Fruit fly (Drosophila melanogaster) whole organism, prepupa: ENCODE results near the gene T48.

Experiments used
- CG10631 ChIP-seq: fragments of 200-800 bp; sonication (Bioruptor generic); optimal IDR thresholded peaks from 2 replicates; lab custom pipeline; 2016; ENCODE audit warnings: missing biosample characterization, missing genetic modification characterization
- CG11294 ChIP-seq: fragments of 200-800 bp; sonication (Bioruptor generic); IDR thresholded peaks from 2 replicates; pipeline ENCODE4 v1.3.6; 2022; ENCODE audit warnings: missing biosample characterization, missing genetic modification characterization
- CG11762 ChIP-seq: fragments of 200-800 bp; sonication (Bioruptor generic); optimal IDR thresholded peaks from 3 replicates; lab custom pipeline; 2016; ENCODE audit warnings: missing biosample characterization, missing genetic modification characterization; ENCODE audit not compliant: insufficient read depth
- CG11902 ChIP-seq: fragments of 200-800 bp; sonication (Bioruptor generic); optimal IDR thresholded peaks from 3 replicates; lab custom pipeline; 2016; ENCODE audit warnings: missing biosample characterization, missing genetic modification characterization
- CG15336 ChIP-seq: fragments of 200-800 bp; sonication (Bioruptor generic); IDR thresholded peaks from 2 replicates; pipeline ENCODE4 v1.3.6; 2022; ENCODE audit warnings: missing biosample characterization, missing genetic modification characterization
- CG1621 ChIP-seq: fragments of 200-800 bp; sonication (Bioruptor generic); optimal IDR thresholded peaks from 3 replicates; lab custom pipeline; 2018; ENCODE audit warnings: missing biosample characterization, mild to moderate bottlenecking, missing genetic modification characterization
- CG16779 ChIP-seq: fragments of 200-800 bp; sonication (Bioruptor generic); optimal IDR thresholded peaks from 3 replicates; lab custom pipeline; 2017; ENCODE audit warnings: missing biosample characterization, mild to moderate bottlenecking, missing genetic modification characterization
- CG3032 ChIP-seq: fragments of 200-800 bp; optimal IDR thresholded peaks from 2 replicates; lab custom pipeline; 2019; ENCODE audit warnings: missing biosample characterization, mild to moderate bottlenecking, missing genetic modification characterization, moderate library complexity
- CG31627 ChIP-seq: fragments of 200-800 bp; sonication (Bioruptor generic); optimal IDR thresholded peaks from 3 replicates; lab custom pipeline; 2016; ENCODE audit warnings: missing biosample characterization, missing genetic modification characterization
- CG32006 ChIP-seq: fragments of 200-800 bp; sonication (Bioruptor generic); optimal IDR thresholded peaks from 3 replicates; lab custom pipeline; 2017; ENCODE audit warnings: missing biosample characterization, mild to moderate bottlenecking, missing genetic modification characterization
- CG34406 ChIP-seq: fragments of 200-800 bp; sonication (Bioruptor generic); optimal IDR thresholded peaks from 3 replicates; lab custom pipeline; 2016; ENCODE audit warnings: missing biosample characterization, missing genetic modification characterization
- CG3919 ChIP-seq: fragments of 200-800 bp; sonication (Bioruptor generic); optimal IDR thresholded peaks from 3 replicates; lab custom pipeline; 2016; ENCODE audit warnings: missing biosample characterization, missing genetic modification characterization
- CG6163 ChIP-seq: fragments of 200-800 bp; sonication (Bioruptor generic); IDR thresholded peaks from 3 replicates; pipeline ENCODE4 v1.3.6; 2022; ENCODE audit warnings: missing biosample characterization, missing genetic modification characterization
- CG6276 ChIP-seq: fragments of 200-800 bp; sonication (Bioruptor generic); optimal IDR thresholded peaks from 2 replicates; lab custom pipeline; 2017; ENCODE audit warnings: missing biosample characterization, mild to moderate bottlenecking, missing genetic modification characterization
- CG6792 ChIP-seq: fragments of 200-800 bp; sonication (Bioruptor generic); optimal IDR thresholded peaks from 3 replicates; lab custom pipeline; 2016; ENCODE audit warnings: missing biosample characterization, missing genetic modification characterization
- CG6854 ChIP-seq: fragments of 200-800 bp; sonication (Bioruptor generic); optimal IDR thresholded peaks from 2 replicates; lab custom pipeline; 2017; ENCODE audit warnings: missing biosample characterization, mild to moderate bottlenecking, missing genetic modification characterization
- CG8119 ChIP-seq: fragments of 200-800 bp; sonication (Bioruptor generic); IDR thresholded peaks from 3 replicates; pipeline ENCODE4 v1.3.6; 2022; ENCODE audit warnings: missing biosample characterization, missing genetic modification characterization
- CG8319 ChIP-seq: fragments of 200-800 bp; sonication (Bioruptor generic); optimal IDR thresholded peaks from 3 replicates; lab custom pipeline; 2016; ENCODE audit warnings: missing biosample characterization, missing genetic modification characterization
- CG9139 ChIP-seq: fragments of 200-800 bp; sonication (Bioruptor generic); optimal IDR thresholded peaks from 3 replicates; lab custom pipeline; 2017; ENCODE audit warnings: missing biosample characterization, mild to moderate bottlenecking, missing genetic modification characterization
- Eip75B ChIP-seq: fragments of 200-800 bp; sonication (Bioruptor generic); optimal IDR thresholded peaks from 3 replicates; lab custom pipeline; 2016; ENCODE audit warnings: missing biosample characterization, missing genetic modification characterization
- Eip78C ChIP-seq: fragments of 200-800 bp; sonication (Bioruptor generic); peaks from one replicate; lab custom pipeline; 2016; ENCODE audit warnings: missing biosample characterization, missing genetic modification characterization
- Eip93F ChIP-seq: fragments of 200-800 bp; sonication (Bioruptor generic); optimal IDR thresholded peaks from 2 replicates; lab custom pipeline; 2016; ENCODE audit warnings: missing biosample characterization, mild to moderate bottlenecking, missing genetic modification characterization
- Ets21C ChIP-seq: fragments of 200-800 bp; sonication (Bioruptor generic); optimal IDR thresholded peaks from 3 replicates; lab custom pipeline; 2016; ENCODE audit warnings: missing biosample characterization, missing genetic modification characterization
- Ets96B ChIP-seq: fragments of 200-800 bp; optimal IDR thresholded peaks from 2 replicates; lab custom pipeline; 2019; ENCODE audit warnings: missing biosample characterization, mild to moderate bottlenecking, missing genetic modification characterization, moderate library complexity
- Gug ChIP-seq: fragments of 200-800 bp; sonication (Bioruptor generic); IDR thresholded peaks from 2 replicates; pipeline ENCODE4 v1.3.6; 2022; ENCODE audit warnings: missing biosample characterization, missing genetic modification characterization
- Hr38 ChIP-seq: sonication (Bioruptor generic); optimal IDR thresholded peaks from 2 replicates; lab custom pipeline; 2016; ENCODE audit warnings: missing biosample characterization, missing genetic modification characterization
- Hr39 ChIP-seq: fragments of 200-800 bp; sonication (Bioruptor generic); optimal IDR thresholded peaks from 2 replicates; lab custom pipeline; 2016; ENCODE audit warnings: missing biosample characterization, missing genetic modification characterization
- Hr4 ChIP-seq: fragments of 200-800 bp; sonication (Bioruptor generic); optimal IDR thresholded peaks from 3 replicates; lab custom pipeline; 2016; ENCODE audit warnings: missing biosample characterization, missing genetic modification characterization
- Lpt ChIP-seq: fragments of 200-800 bp; sonication (Bioruptor generic); optimal IDR thresholded peaks from 3 replicates; lab custom pipeline; 2016; ENCODE audit warnings: missing biosample characterization, missing genetic modification characterization
- Met ChIP-seq: fragments of 200-800 bp; sonication (Bioruptor generic); optimal IDR thresholded peaks from 3 replicates; lab custom pipeline; 2016; ENCODE audit warnings: missing biosample characterization, missing genetic modification characterization
- OdsH ChIP-seq: fragments of 200-800 bp; sonication (Bioruptor generic); optimal IDR thresholded peaks from 3 replicates; lab custom pipeline; 2016; ENCODE audit warnings: missing biosample characterization, missing genetic modification characterization
- Sox102F ChIP-seq: fragments of 200-800 bp; sonication (Bioruptor generic); optimal IDR thresholded peaks from 2 replicates; lab custom pipeline; 2016; ENCODE audit warnings: missing biosample characterization, mild to moderate bottlenecking, missing genetic modification characterization
- Sox14 ChIP-seq: fragments of 200-800 bp; sonication (Bioruptor generic); optimal IDR thresholded peaks from 3 replicates; lab custom pipeline; 2016; ENCODE audit warnings: missing biosample characterization, missing genetic modification characterization
- Sox15 ChIP-seq: fragments of 200-800 bp; sonication (Bioruptor generic); optimal IDR thresholded peaks from 3 replicates; lab custom pipeline; 2016; ENCODE audit warnings: missing biosample characterization, missing genetic modification characterization
- achi ChIP-seq: fragments of 200-800 bp; sonication (Bioruptor generic); optimal IDR thresholded peaks from 3 replicates; lab custom pipeline; 2016; ENCODE audit warnings: missing biosample characterization, missing genetic modification characterization
- acj6 ChIP-seq: fragments of 200-800 bp; sonication (Bioruptor generic); optimal IDR thresholded peaks from 3 replicates; lab custom pipeline; 2016; ENCODE audit warnings: missing biosample characterization, missing genetic modification characterization
- dac ChIP-seq: fragments of 200-800 bp; sonication (Bioruptor generic); optimal IDR thresholded peaks from 2 replicates; lab custom pipeline; 2017; ENCODE audit warnings: missing biosample characterization, mild to moderate bottlenecking, missing genetic modification characterization
- eg ChIP-seq: fragments of 200-800 bp; sonication (Bioruptor generic); IDR thresholded peaks from 3 replicates; pipeline ENCODE4 v1.3.6; 2022; ENCODE audit warnings: missing biosample characterization, missing genetic modification characterization
- esn ChIP-seq: fragments of 200-800 bp; sonication (Bioruptor generic); optimal IDR thresholded peaks from 2 replicates; lab custom pipeline; 2016; ENCODE audit warnings: missing biosample characterization, mild to moderate bottlenecking, missing genetic modification characterization, moderate library complexity
- fkh ChIP-seq: fragments of 200-800 bp; sonication (Bioruptor generic); optimal IDR thresholded peaks from 3 replicates; lab custom pipeline; 2017; ENCODE audit warnings: missing biosample characterization, mild to moderate bottlenecking, missing genetic modification characterization, moderate library complexity
- net ChIP-seq: fragments of 200-800 bp; sonication (Bioruptor generic); optimal IDR thresholded peaks from 3 replicates; lab custom pipeline; 2016; ENCODE audit warnings: missing biosample characterization, missing genetic modification characterization
- pdm3 ChIP-seq: fragments of 200-800 bp; sonication (Bioruptor generic); optimal IDR thresholded peaks from 3 replicates; lab custom pipeline; 2016; ENCODE audit warnings: missing biosample characterization, missing genetic modification characterization
- salr ChIP-seq, 2 experiments: fragments of 200-800 bp; sonication (Bioruptor generic); optimal IDR thresholded peaks; 3 replicates each; lab custom pipeline; 2016 to 2018; ENCODE audit warnings: missing biosample characterization in 2 of 2, missing genetic modification characterization in 2 of 2, mild to moderate bottlenecking in 1 of 2
- spab ChIP-seq: fragments of 200-800 bp; sonication (Bioruptor generic); optimal IDR thresholded peaks from 2 replicates; lab custom pipeline; 2017; ENCODE audit warnings: missing biosample characterization, mild to moderate bottlenecking, missing genetic modification characterization, missing genetic modification reagents
- ss ChIP-seq, 2 experiments: fragments of 200-800 bp; sonication (Bioruptor generic); optimal IDR thresholded peaks; 2 replicates in 1 of 2; 3 replicates in 1 of 2; lab custom pipeline; 2017 to 2018; ENCODE audit warnings: mild to moderate bottlenecking in 2 of 2, missing biosample characterization in 2 of 2, missing genetic modification characterization in 2 of 2, moderate library complexity in 1 of 2
- svp ChIP-seq: fragments of 200-800 bp; sonication (Bioruptor generic); peaks from one replicate; lab custom pipeline; 2016; ENCODE audit warnings: missing biosample characterization, missing genetic modification characterization
- topi ChIP-seq: fragments of 200-800 bp; sonication (Bioruptor generic); optimal IDR thresholded peaks from 3 replicates; lab custom pipeline; 2016; ENCODE audit warnings: missing biosample characterization, missing genetic modification characterization
- vri ChIP-seq: fragments of 200-800 bp; sonication (Bioruptor generic); optimal IDR thresholded peaks from 3 replicates; lab custom pipeline; 2016; ENCODE audit warnings: missing biosample characterization, mild to moderate bottlenecking, missing genetic modification characterization

T48 gene

DNA sequence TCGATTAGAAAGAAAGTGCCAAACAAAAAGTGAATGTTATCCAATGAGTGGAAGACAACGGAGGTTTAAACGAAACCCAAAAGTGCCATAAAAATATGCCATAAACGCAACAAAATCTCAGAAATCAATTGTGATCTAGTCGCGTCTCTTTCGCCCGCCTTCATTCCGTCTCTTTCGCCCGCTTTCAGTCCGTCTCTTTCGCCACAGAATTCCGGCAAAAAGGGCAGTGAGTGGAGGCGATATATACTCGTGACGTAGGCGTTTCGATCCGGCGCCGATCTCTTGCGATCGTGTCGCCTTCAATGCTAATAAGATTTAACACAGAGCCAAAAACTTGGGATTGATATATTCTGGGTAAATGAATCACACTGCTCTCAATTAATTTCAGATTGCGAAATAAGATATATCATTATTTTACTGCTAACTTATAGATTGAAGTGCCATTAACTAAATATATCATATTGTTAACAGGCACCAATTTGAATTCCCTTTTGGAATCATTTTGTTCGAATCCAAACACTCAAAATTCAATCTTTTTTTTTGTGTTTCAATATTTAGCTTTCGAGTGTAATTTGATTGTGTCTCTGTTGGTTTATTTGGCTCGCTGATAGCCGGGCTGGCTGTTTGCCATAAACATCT, 6.7 kb downstream of the T48 start (continued):
- no peak for TF ChIP-seq Lpt (GFP tag; lab: Kevin White, UChicago)
- no peak for TF ChIP-seq achi (GFP tag; lab: Kevin White, UChicago)
- peak; percentile 5 for TF ChIP-seq acj6 (GFP tag; lab: Kevin White, UChicago)
- no peak for TF ChIP-seq CG8319 (GFP tag; lab: Kevin White, UChicago)
- no peak for TF ChIP-seq Hr38 (GFP tag; lab: Kevin White, UChicago)
- TF ChIP-seq Met (GFP tag; lab: Kevin White, UChicago): peak; percentile 62
- TF ChIP-seq CG3919: no peak
- TF ChIP-seq Sox102F (GFP tag; lab: Kevin White, UChicago): peak; percentile 30
- TF ChIP-seq Hr4: peak; percentile 50
- TF ChIP-seq Sox15: no peak
- peak; percentile 50 for TF ChIP-seq vri (GFP tag; lab: Kevin White, UChicago)
- TF ChIP-seq Eip75B (GFP tag; lab: Kevin White, UChicago): no peak
- peak; percentile 25; the same call in 1 of the 3 replicates for TF ChIP-seq CG8119 (GFP tag; lab: Robert Waterston, UW)
- TF ChIP-seq Eip93F: no peak
- no peak for TF ChIP-seq CG3032 (tag; lab: Kevin White, UChicago)
- TF ChIP-seq fkh: peak; percentile 13
- peak; percentile 41; the same call in 1 of the 2 replicates for TF ChIP-seq CG15336
- TF ChIP-seq ss (GFP tag; optimal IDR thresholded peaks at IDR 0.05; lab: Kevin White, UChicago): no peak
- peak; percentile 66 for TF ChIP-seq esn (GFP tag; lab: Kevin White, UChicago)
- TF ChIP-seq CG9139: no peak
- TF ChIP-seq Ets96B (tag; lab: Kevin White, UChicago): no peak
- peak; percentile 0 for TF ChIP-seq CG34406 (GFP tag; lab: Kevin White, UChicago)
- TF ChIP-seq CG1621 (tag; lab: Kevin White, UChicago): no peak
- TF ChIP-seq CG6854 (GFP tag; lab: Kevin White, UChicago): no peak
- peak; percentile 28 for TF ChIP-seq CG6792 (GFP tag; lab: Kevin White, UChicago)
- TF ChIP-seq CG31627: peak; percentile 57
- TF ChIP-seq Sox14 (GFP tag; lab: Kevin White, UChicago): peak; percentile 12
- TF ChIP-seq Ets21C (GFP tag; lab: Kevin White, UChicago): peak; percentile 29
- peak; percentile 54 for TF ChIP-seq Hr39 (GFP tag; lab: Kevin White, UChicago)
- no peak for TF ChIP-seq salr (GFP tag; optimal IDR thresholded peaks at IDR 0.05; lab: Kevin White, UChicago)
- TF ChIP-seq eg (GFP tag; lab: Robert Waterston, UW): no peak
- TF ChIP-seq CG6276: no peak
- TF ChIP-seq dac: no peak
- no peak for TF ChIP-seq CG16779 (tag; lab: Kevin White, UChicago)
- peak; percentile 88 for TF ChIP-seq svp

DNA sequence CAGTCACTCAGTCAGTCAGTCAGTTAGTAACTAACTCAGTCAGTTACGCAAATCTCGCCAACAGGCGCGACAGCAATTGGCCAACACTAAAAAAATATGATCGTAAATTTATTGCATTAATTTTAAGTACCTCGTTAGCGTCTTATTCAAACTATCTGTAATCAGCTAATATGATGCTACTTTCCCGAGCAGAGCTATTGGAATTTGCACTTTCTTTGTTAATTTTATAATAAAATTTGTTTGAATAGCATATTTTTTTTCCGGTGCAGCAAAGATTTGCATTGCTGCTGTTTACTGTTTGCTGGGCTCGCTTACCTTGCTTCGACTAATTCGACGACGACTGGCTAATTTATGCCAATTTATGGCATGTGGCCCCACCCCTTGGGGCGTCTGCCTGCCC, 8.6 kb downstream of the T48 start:
- peak; percentile 67 for TF ChIP-seq Eip78C
- peak; percentile 14 for TF ChIP-seq CG10631 (GFP tag; lab: Kevin White, UChicago)
- peak; percentile 27 for TF ChIP-seq pdm3 (GFP tag; lab: Kevin White, UChicago)
- no peak for TF ChIP-seq Eip93F
- TF ChIP-seq OdsH: peak; percentile 35
- peak; percentile 58 for TF ChIP-seq CG32006 (GFP tag; lab: Kevin White, UChicago)
- TF ChIP-seq Lpt (GFP tag; lab: Kevin White, UChicago): no peak
- TF ChIP-seq CG6163 (GFP tag; lab: Robert Waterston, UW): 0 out of 3 replicates have a peak, but pooled peaks have one; percentile 46
- peak; percentile 38; the same call in 1 of the 2 replicates for TF ChIP-seq CG11294 (GFP tag; lab: Robert Waterston, UW)
- TF ChIP-seq CG31627: no peak
- TF ChIP-seq Hr38 (GFP tag; lab: Kevin White, UChicago): no peak
- peak; percentile 53 for TF ChIP-seq CG15336
- no peak for TF ChIP-seq CG8319 (GFP tag; lab: Kevin White, UChicago)
- TF ChIP-seq achi (GFP tag; lab: Kevin White, UChicago): peak; percentile 40
- TF ChIP-seq esn (GFP tag; lab: Kevin White, UChicago): peak; percentile 30
- peak; percentile 49 for TF ChIP-seq Hr4
- TF ChIP-seq Sox15: no peak
- TF ChIP-seq CG6792 (GFP tag; lab: Kevin White, UChicago): no peak
- peak; percentile 69; the same call in 1 of the 3 replicates for TF ChIP-seq eg (GFP tag; lab: Robert Waterston, UW)
- TF ChIP-seq CG6276: peak; percentile 35
- TF ChIP-seq Sox14 (GFP tag; lab: Kevin White, UChicago): peak; percentile 6
- no peak for TF ChIP-seq CG34406 (GFP tag; lab: Kevin White, UChicago)
- TF ChIP-seq Gug (GFP tag; lab: Robert Waterston, UW): peak; percentile 31; the same call in 1 of the 2 replicates
- no peak for TF ChIP-seq CG11762 (GFP tag; lab: Kevin White, UChicago)
- peak; percentile 34 for TF ChIP-seq CG3919
- TF ChIP-seq CG3032 (tag; lab: Kevin White, UChicago): no peak
- TF ChIP-seq CG11902 (GFP tag; lab: Kevin White, UChicago): no peak
- peak; percentile 38 for TF ChIP-seq net (GFP tag; lab: Kevin White, UChicago)
- TF ChIP-seq spab (GFP tag; lab: Kevin White, UChicago): peak; percentile 6
- peak; percentile 9 for TF ChIP-seq topi (GFP tag; lab: Kevin White, UChicago)
- TF ChIP-seq CG8119 (GFP tag; lab: Robert Waterston, UW): peak; percentile 61
